Fruit fly (Drosophila melanogaster) whole organism, embryonic: ENCODE data around the gene sing.

ENCODE experiments used
- Ada2b ChIP-seq: fragments of 200-800 bp; sonication (Bioruptor generic); IDR thresholded peaks from 2 replicates; pipeline ENCODE4 v1.3.6; 2022; ENCODE audit warnings: missing biosample characterization, missing genetic modification characterization
- Atf-2 ChIP-seq: fragments of 200-800 bp; sonication (Bioruptor generic); optimal IDR thresholded peaks from 2 replicates; lab custom pipeline; 2016; ENCODE audit warnings: missing biosample characterization, missing genetic modification characterization
- Bdp1 ChIP-seq: fragments of 200-800 bp; sonication (Bioruptor generic); optimal IDR thresholded peaks from 3 replicates; lab custom pipeline; 2016; ENCODE audit warnings: missing biosample characterization, missing genetic modification characterization
- Bgb ChIP-seq: fragments of 200-800 bp; sonication (Bioruptor generic); IDR thresholded peaks from 2 replicates; pipeline ENCODE4 v1.3.6; 2022; ENCODE audit warnings: missing biosample characterization, missing genetic modification characterization; ENCODE audit not compliant: partially characterized antibody
- CG10209 ChIP-seq: fragments of 200-800 bp; sonication (Bioruptor generic); optimal IDR thresholded peaks from 3 replicates; lab custom pipeline; 2017; ENCODE audit warnings: missing biosample characterization, mild to moderate bottlenecking, missing genetic modification characterization, missing genetic modification reagents
- CG10274 ChIP-seq: fragments of 200-800 bp; sonication (Bioruptor generic); optimal IDR thresholded peaks from 3 replicates; lab custom pipeline; 2017; ENCODE audit warnings: missing biosample characterization, mild to moderate bottlenecking, missing genetic modification characterization
- CG11093 ChIP-seq: fragments of 200-800 bp; sonication (Bioruptor generic); IDR thresholded peaks from 3 replicates; pipeline ENCODE4 v1.3.6; 2022; ENCODE audit warnings: missing biosample characterization, missing genetic modification characterization
- CG11456 ChIP-seq: fragments of 200-800 bp; sonication (Bioruptor generic); IDR thresholded peaks from 3 replicates; pipeline ENCODE4 v1.3.6; 2022; ENCODE audit warnings: missing biosample characterization, missing genetic modification characterization
- CG12659 ChIP-seq: fragments of 200-800 bp; sonication (Bioruptor generic); optimal IDR thresholded peaks from 3 replicates; lab custom pipeline; 2017; ENCODE audit warnings: mild to moderate bottlenecking, missing biosample characterization, missing genetic modification reagents, missing genetic modification characterization
- CG13775 ChIP-seq: fragments of 200-800 bp; sonication (Bioruptor generic); optimal IDR thresholded peaks from 3 replicates; lab custom pipeline; 2017; ENCODE audit warnings: missing biosample characterization, mild to moderate bottlenecking, missing genetic modification characterization
- CG14050 ChIP-seq: fragments of 200-800 bp; sonication (Bioruptor generic); IDR thresholded peaks from 3 replicates; pipeline ENCODE4 v1.3.6; 2022; ENCODE audit warnings: missing biosample characterization, missing genetic modification characterization
- CG14441 ChIP-seq: fragments of 200-800 bp; sonication (Bioruptor generic); IDR thresholded peaks from 2 replicates; pipeline ENCODE4 v1.3.6; 2022; ENCODE audit warnings: missing biosample characterization, missing genetic modification characterization
- CG14667 ChIP-seq: fragments of 200-800 bp; sonication (Bioruptor generic); IDR thresholded peaks from 2 replicates; pipeline ENCODE4 v1.3.6; 2022; ENCODE audit warnings: missing biosample characterization, missing genetic modification characterization
- CG15011 ChIP-seq: fragments of 200-800 bp; sonication (Bioruptor generic); optimal IDR thresholded peaks from 3 replicates; lab custom pipeline; 2018; ENCODE audit warnings: missing biosample characterization, mild to moderate bottlenecking, missing genetic modification characterization
- CG15073 ChIP-seq: fragments of 200-800 bp; sonication (Bioruptor generic); optimal IDR thresholded peaks from 2 replicates; lab custom pipeline; 2016; ENCODE audit warnings: missing biosample characterization, missing genetic modification characterization
- CG16815 ChIP-seq: fragments of 200-800 bp; sonication (Bioruptor generic); optimal IDR thresholded peaks from 3 replicates; lab custom pipeline; 2017; ENCODE audit warnings: missing biosample characterization, mild to moderate bottlenecking, missing genetic modification characterization
- CG18764 ChIP-seq: fragments of 200-800 bp; sonication (Bioruptor generic); optimal IDR thresholded peaks from 3 replicates; lab custom pipeline; 2016; ENCODE audit warnings: missing biosample characterization, missing genetic modification characterization
- CG31224 ChIP-seq: fragments of 200-800 bp; sonication (Bioruptor generic); IDR thresholded peaks from 2 replicates; pipeline ENCODE4 v1.3.6; 2022; ENCODE audit warnings: missing biosample characterization, missing genetic modification characterization
- CG4730 ChIP-seq: fragments of 200-800 bp; sonication (Bioruptor generic); IDR thresholded peaks from 2 replicates; pipeline ENCODE4 v1.3.6; 2022; ENCODE audit warnings: missing biosample characterization, missing genetic modification characterization
- CG6791 ChIP-seq: fragments of 200-800 bp; sonication (Bioruptor generic); IDR thresholded peaks from 3 replicates; pipeline ENCODE4 v1.3.6; 2022; ENCODE audit warnings: missing biosample characterization, missing genetic modification characterization; ENCODE audit not compliant: partially characterized antibody
- CG7745 ChIP-seq: fragments of 200-800 bp; sonication (Bioruptor generic); optimal IDR thresholded peaks from 2 replicates; lab custom pipeline; 2018; ENCODE audit warnings: missing biosample characterization, mild to moderate bottlenecking, missing genetic modification characterization, moderate library complexity
- CG8478 ChIP-seq: fragments of >200 bp; optimal IDR thresholded peaks from 2 replicates; lab custom pipeline; 2018
- CG8924 ChIP-seq: fragments of 200-800 bp; optimal IDR thresholded peaks from 3 replicates; lab custom pipeline; 2019; ENCODE audit warnings: missing biosample characterization, mild to moderate bottlenecking, missing genetic modification characterization, moderate library complexity
- CG9817 ChIP-seq: fragments of 200-800 bp; sonication (Bioruptor generic); optimal IDR thresholded peaks from 2 replicates; lab custom pipeline; 2018; ENCODE audit warnings: missing biosample characterization, mild to moderate bottlenecking, missing genetic modification characterization, moderate library complexity
- CHES-1-like ChIP-seq: fragments of 200-800 bp; sonication (Bioruptor generic); optimal IDR thresholded peaks from 2 replicates; lab custom pipeline; 2016; ENCODE audit warnings: missing biosample characterization, missing genetic modification characterization
- Chrac-16 ChIP-seq: fragments of 200-800 bp; sonication (Bioruptor generic); optimal IDR thresholded peaks from 3 replicates; lab custom pipeline; 2016; ENCODE audit warnings: missing biosample characterization, missing genetic modification characterization
- CoRest ChIP-seq: fragments of 200-800 bp; sonication (Bioruptor generic); optimal IDR thresholded peaks from 3 replicates; lab custom pipeline; 2018; ENCODE audit warnings: missing biosample characterization, mild to moderate bottlenecking, missing genetic modification characterization, moderate library complexity
- D ChIP-seq, 2 experiments: fragments of 200-800 bp in 1 of 2; fragments of >200 bp in 1 of 2; sonication (Bioruptor generic) in 1 of 2; optimal IDR thresholded peaks; 2 replicates in 1 of 2; 3 replicates in 1 of 2; lab custom pipeline; 2017; ENCODE audit warnings: mild to moderate bottlenecking in 1 of 2, missing biosample characterization in 1 of 2, missing genetic modification characterization in 1 of 2, missing genetic modification reagents in 1 of 2
- ERR ChIP-seq: fragments of 200-800 bp; sonication (Bioruptor generic); optimal IDR thresholded peaks from 2 replicates; lab custom pipeline; 2016; ENCODE audit warnings: missing biosample characterization, missing genetic modification characterization
- HmgD ChIP-seq: fragments of 200-800 bp; sonication (Bioruptor generic); optimal IDR thresholded peaks from 3 replicates; lab custom pipeline; 2016; ENCODE audit warnings: missing biosample characterization, missing genetic modification characterization
- HmgZ ChIP-seq: fragments of 200-800 bp; sonication (Bioruptor generic); optimal IDR thresholded peaks from 2 replicates; lab custom pipeline; 2018; ENCODE audit warnings: missing biosample characterization, mild to moderate bottlenecking, missing genetic modification characterization
- Jarid2 ChIP-seq: fragments of 200-800 bp; sonication (Bioruptor generic); optimal IDR thresholded peaks from 3 replicates; lab custom pipeline; 2017; ENCODE audit warnings: mild to moderate bottlenecking, missing biosample characterization, missing genetic modification reagents, missing genetic modification characterization
- Kr ChIP-seq: fragments of 200-800 bp; sonication (Bioruptor generic); optimal IDR thresholded peaks from 2 replicates; lab custom pipeline; 2017; ENCODE audit warnings: missing biosample characterization, mild to moderate bottlenecking, missing genetic modification characterization
- NC2β ChIP-seq: fragments of 200-800 bp; sonication (Bioruptor generic); optimal IDR thresholded peaks from 2 replicates; lab custom pipeline; 2016; ENCODE audit warnings: missing biosample characterization, missing genetic modification characterization
- ab ChIP-seq: fragments of 200-800 bp; sonication (Bioruptor generic); optimal IDR thresholded peaks from 2 replicates; lab custom pipeline; 2016; ENCODE audit warnings: missing biosample characterization, missing genetic modification characterization
- ac ChIP-seq: fragments of 200-800 bp; sonication (Bioruptor generic); optimal IDR thresholded peaks from 3 replicates; lab custom pipeline; 2017; ENCODE audit warnings: missing biosample characterization, mild to moderate bottlenecking, missing genetic modification characterization
- btn ChIP-seq: fragments of 200-800 bp; sonication (Bioruptor generic); optimal IDR thresholded peaks from 2 replicates; lab custom pipeline; 2016; ENCODE audit warnings: missing biosample characterization, missing genetic modification characterization
- cato ChIP-seq: fragments of 200-800 bp; sonication (Bioruptor generic); optimal IDR thresholded peaks from 2 replicates; lab custom pipeline; 2016; ENCODE audit warnings: missing biosample characterization, missing genetic modification characterization, borderline replicate concordance
- cg ChIP-seq: fragments of 200-800 bp; sonication (Bioruptor generic); optimal IDR thresholded peaks from 3 replicates; lab custom pipeline; 2019; ENCODE audit warnings: missing biosample characterization, mild to moderate bottlenecking, missing genetic modification characterization, moderate library complexity
- chif ChIP-seq, 2 experiments: fragments of 200-800 bp; sonication (Bioruptor generic); optimal IDR thresholded peaks; 3 replicates each; lab custom pipeline; 2016; ENCODE audit warnings: missing biosample characterization in 2 of 2, missing genetic modification characterization in 2 of 2
- chinmo ChIP-seq: fragments of 200-800 bp; sonication (Bioruptor generic); IDR thresholded peaks from 4 replicates; pipeline ENCODE4 v1.3.6; 2022; ENCODE audit warnings: missing biosample characterization, missing genetic modification characterization; ENCODE audit not compliant: partially characterized antibody
- crc ChIP-seq: fragments of 200-800 bp; sonication (Bioruptor generic); optimal IDR thresholded peaks from 2 replicates; lab custom pipeline; 2016; ENCODE audit warnings: missing biosample characterization, missing genetic modification characterization
- dan ChIP-seq: fragments of 200-800 bp; sonication (Bioruptor generic); IDR thresholded peaks from 2 replicates; pipeline ENCODE4 v1.3.6; 2022; ENCODE audit warnings: missing biosample characterization, missing genetic modification characterization
- dimm ChIP-seq: fragments of 200-800 bp; sonication (Bioruptor generic); IDR thresholded peaks from 2 replicates; pipeline ENCODE4 v1.3.6; 2022; ENCODE audit warnings: missing biosample characterization, missing genetic modification characterization
- ken ChIP-seq: fragments of 200-800 bp; sonication (Bioruptor generic); IDR thresholded peaks from 3 replicates; pipeline ENCODE4 v1.3.6; 2022; ENCODE audit warnings: missing biosample characterization, missing genetic modification characterization
- nerfin-2 ChIP-seq: fragments of 200-800 bp; sonication (Bioruptor generic); IDR thresholded peaks from 2 replicates; pipeline ENCODE4 v1.3.6; 2022; ENCODE audit warnings: missing biosample characterization, missing genetic modification characterization; ENCODE audit not compliant: partially characterized antibody
- odd ChIP-seq: fragments of 200-800 bp; sonication (Bioruptor generic); optimal IDR thresholded peaks from 2 replicates; lab custom pipeline; 2017; ENCODE audit warnings: missing biosample characterization, mild to moderate bottlenecking, missing genetic modification characterization
- pfk ChIP-seq: fragments of 200-800 bp; sonication (Bioruptor generic); optimal IDR thresholded peaks from 2 replicates; lab custom pipeline; 2018; ENCODE audit warnings: missing biosample characterization, mild to moderate bottlenecking, missing genetic modification characterization, moderate library complexity
- tll ChIP-seq, 2 experiments: fragments of 200-800 bp in 1 of 2; fragments of >200 bp in 1 of 2; sonication (Bioruptor generic) in 1 of 2; optimal IDR thresholded peaks; 2 replicates each; lab custom pipeline; 2017 to 2019; ENCODE audit warnings: missing biosample characterization in 2 of 2, missing genetic modification characterization in 2 of 2, mild to moderate bottlenecking in 1 of 2, moderate library complexity in 1 of 2
- unpg ChIP-seq: fragments of 200-800 bp; sonication (Bioruptor generic); optimal IDR thresholded peaks from 3 replicates; lab custom pipeline; 2018; ENCODE audit warnings: missing biosample characterization, mild to moderate bottlenecking, missing genetic modification characterization, moderate library complexity

Gene sing

DNA sequence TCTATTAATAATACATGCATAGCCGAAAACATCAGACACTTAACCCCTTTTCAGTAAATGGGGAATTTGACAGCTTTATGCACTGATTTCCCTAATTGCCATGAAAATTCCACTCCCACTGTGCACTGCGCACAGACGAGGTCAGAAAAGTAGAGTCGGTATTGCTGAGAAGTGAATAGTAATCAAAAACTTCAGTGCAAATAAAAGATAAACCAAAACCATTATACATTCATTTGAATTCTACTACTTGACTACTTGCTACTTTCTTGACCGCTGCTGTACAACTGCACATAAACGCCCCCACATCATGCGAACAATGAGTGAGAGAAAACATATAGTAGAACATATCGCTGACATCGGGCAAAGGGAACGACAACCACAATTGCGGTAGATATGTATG, 12.3 kb downstream of the sing start (continued):
- TF ChIP-seq odd (GFP tag; lab: Kevin White, UChicago) = peak; percentile 62
- TF ChIP-seq HmgD = peak; percentile 47
- peak; percentile 89 for TF ChIP-seq CG14441 (GFP tag; lab: Robert Waterston, UW)
- TF ChIP-seq nerfin-2 = no peak
- TF ChIP-seq ac (GFP tag; lab: Kevin White, UChicago) = peak; percentile 38
- TF ChIP-seq Atf-2 (GFP tag; lab: Kevin White, UChicago) = peak; percentile 69
- TF ChIP-seq CG8924 = peak; percentile 83
- TF ChIP-seq CG11093 (GFP tag; lab: Robert Waterston, UW) = peak; percentile 85; the same call in 2 of the 3 replicates
- peak; percentile 85 for TF ChIP-seq CG14050 (GFP tag; lab: Robert Waterston, UW)
- no peak for TF ChIP-seq CG8478 (lab: Kevin White, UChicago)
- TF ChIP-seq CG13775 (GFP tag; lab: Kevin White, UChicago) = peak; percentile 72
- TF ChIP-seq CG12659 (GFP tag; lab: Kevin White, UChicago) = peak; percentile 76
- TF ChIP-seq ab (GFP tag; lab: Kevin White, UChicago) = peak; percentile 54
- no peak for TF ChIP-seq cg (GFP tag; lab: Kevin White, UChicago)
- TF ChIP-seq CG18764 (GFP tag; lab: Kevin White, UChicago) = peak; percentile 81
- TF ChIP-seq CG15011 (GFP tag; lab: Kevin White, UChicago) = peak; percentile 55
- no peak for TF ChIP-seq Bgb (GFP tag; lab: Robert Waterston, UW)
- peak; percentile 55 for TF ChIP-seq CG31224 (GFP tag; lab: Robert Waterston, UW)
- TF ChIP-seq Chrac-16 (GFP tag; lab: Kevin White, UChicago) = peak; percentile 86
- peak; percentile 73 for TF ChIP-seq Bdp1 (GFP tag; lab: Kevin White, UChicago)
- TF ChIP-seq CHES-1-like = peak; percentile 69
- TF ChIP-seq CG14667 (GFP tag; lab: Robert Waterston, UW) = peak; percentile 84
- TF ChIP-seq CG11456 = peak; percentile 83
- peak; percentile 87 to 88 for TF ChIP-seq chif (GFP tag; optimal IDR thresholded peaks at IDR 0.05; lab: Kevin White, UChicago)
- no peak for TF ChIP-seq D (optimal IDR thresholded peaks at IDR 0.05; lab: Kevin White, UChicago)
- peak; percentile 88 for TF ChIP-seq D (GFP tag; optimal IDR thresholded peaks at IDR 0.05; lab: Kevin White, UChicago)
- no peak for TF ChIP-seq chinmo (GFP tag; lab: Robert Waterston, UW)
- peak; percentile 85 for TF ChIP-seq NC2β (GFP tag; lab: Kevin White, UChicago)
- TF ChIP-seq pfk = no peak
- TF ChIP-seq CG10209 (GFP tag; lab: Kevin White, UChicago) = peak; percentile 80
- peak; percentile 47 for TF ChIP-seq CG10274
- peak; percentile 69 for TF ChIP-seq HmgZ (tag; lab: Kevin White, UChicago)
- peak; percentile 86 for TF ChIP-seq CoRest (tag; lab: Kevin White, UChicago)
- peak; percentile 89 for TF ChIP-seq Ada2b (GFP tag; lab: Robert Waterston, UW)
- peak; percentile 61 for TF ChIP-seq ERR
- peak; percentile 71 for TF ChIP-seq CG9817 (tag; lab: Kevin White, UChicago)
- peak; percentile 66 for TF ChIP-seq crc (GFP tag; lab: Kevin White, UChicago)
- TF ChIP-seq CG4730 (GFP tag; lab: Robert Waterston, UW) = peak; percentile 68
- no peak for TF ChIP-seq CG6791
- TF ChIP-seq dan (GFP tag; lab: Robert Waterston, UW) = peak; percentile 43; the same call in 1 of the 2 replicates
- TF ChIP-seq Jarid2 (GFP tag; lab: Kevin White, UChicago) = peak; percentile 56
- peak; percentile 68 for TF ChIP-seq cato (GFP tag; lab: Kevin White, UChicago)
- TF ChIP-seq tll (GFP tag; optimal IDR thresholded peaks at IDR 0.05; lab: Kevin White, UChicago) = no peak
- TF ChIP-seq btn = peak; percentile 81
- no peak for TF ChIP-seq Kr
- TF ChIP-seq unpg = peak; percentile 91
- TF ChIP-seq CG15073 (GFP tag; lab: Kevin White, UChicago) = peak; percentile 46
- TF ChIP-seq CG16815 = peak; percentile 76
- TF ChIP-seq dimm (GFP tag; lab: Robert Waterston, UW) = peak; percentile 80
- peak; percentile 89 for TF ChIP-seq ken (GFP tag; lab: Robert Waterston, UW)
- TF ChIP-seq CG7745 (tag; lab: Kevin White, UChicago) = no peak
